Worm (Caenorhabditis elegans) whole organism, late embryonic: ENCODE results near the gene glna-2.

Experiments
- K02D7.2 ChIP-seq: sonication (generic microtip); optimal IDR thresholded peaks from 2 replicates; lab custom pipeline; 2017; ENCODE audit warnings: mild to moderate bottlenecking, missing genetic modification characterization, missing compliant biosample characterization
- Y22D7AL.16 ChIP-seq: sonication (generic microtip); optimal IDR thresholded peaks from 2 replicates; lab custom pipeline; 2016; ENCODE audit warnings: missing genetic modification characterization, missing compliant biosample characterization
- ahr-1 ChIP-seq: sonication (generic microtip); optimal IDR thresholded peaks from 2 replicates; lab custom pipeline; 2016; ENCODE audit warnings: missing genetic modification characterization, missing compliant biosample characterization
- elt-2 ChIP-seq: sonication (generic microtip); optimal IDR thresholded peaks from 2 replicates; lab custom pipeline; 2016; ENCODE audit warnings: missing genetic modification reagents, missing genetic modification characterization, missing compliant biosample characterization
- fkh-10 ChIP-seq: fragments of 150-350 bp; optimal IDR thresholded peaks from 2 replicates; lab custom pipeline; 2014; ENCODE audit warnings: missing biosample characterization, missing genetic modification reagents, missing genetic modification characterization
- hlh-15 ChIP-seq: sonication (generic microtip); optimal IDR thresholded peaks from 2 replicates; lab custom pipeline; 2016; ENCODE audit warnings: missing genetic modification characterization, missing compliant biosample characterization
- sox-4 ChIP-seq: sonication (generic microtip); optimal IDR thresholded peaks from 2 replicates; lab custom pipeline; 2017; ENCODE audit warnings: mild to moderate bottlenecking, missing genetic modification characterization, inconsistent platforms, missing compliant biosample characterization

DNA sequence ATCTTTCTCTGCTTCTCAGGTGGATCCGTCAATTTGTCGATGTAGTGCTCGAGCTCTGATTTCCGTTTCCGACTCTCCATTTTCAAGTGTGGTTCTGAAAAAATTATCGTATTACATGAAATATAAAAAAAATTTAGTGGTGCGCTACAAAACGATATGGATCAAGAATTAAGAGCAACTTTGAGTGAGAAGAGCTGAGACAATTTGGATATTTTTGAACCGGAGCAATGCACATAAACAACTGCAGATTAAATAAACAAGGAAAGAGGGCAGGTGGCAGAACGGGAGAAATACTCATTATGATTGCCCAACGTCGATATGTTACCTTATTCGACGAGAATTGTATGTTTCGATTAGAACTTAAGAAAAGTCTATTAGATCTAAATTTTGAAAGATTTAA, 19.2 kb downstream of the glna-2 start, which contains the start of gene swsn-7:
- TF ChIP-seq sox-4 (tag; lab: Kevin White, UChicago): no peak
- no peak for TF ChIP-seq hlh-15
- no peak for TF ChIP-seq fkh-10 (GFP tag; lab: Kevin White, UChicago)
- no peak for TF ChIP-seq ahr-1 (tag; lab: Kevin White, UChicago)
- TF ChIP-seq elt-2 (tag; lab: Kevin White, UChicago): no peak
- TF ChIP-seq Y22D7AL.16: no peak
- TF ChIP-seq K02D7.2 (tag; lab: Kevin White, UChicago): no peak
